Worm (Caenorhabditis elegans): ENCODE measurements around the gene Y55D5A.3.
"Not testable (repeated sequence)": the region's sequence is repeated elsewhere in the genome, so short reads cannot be mapped to it uniquely, and the experiment has no call there.

DNA sequence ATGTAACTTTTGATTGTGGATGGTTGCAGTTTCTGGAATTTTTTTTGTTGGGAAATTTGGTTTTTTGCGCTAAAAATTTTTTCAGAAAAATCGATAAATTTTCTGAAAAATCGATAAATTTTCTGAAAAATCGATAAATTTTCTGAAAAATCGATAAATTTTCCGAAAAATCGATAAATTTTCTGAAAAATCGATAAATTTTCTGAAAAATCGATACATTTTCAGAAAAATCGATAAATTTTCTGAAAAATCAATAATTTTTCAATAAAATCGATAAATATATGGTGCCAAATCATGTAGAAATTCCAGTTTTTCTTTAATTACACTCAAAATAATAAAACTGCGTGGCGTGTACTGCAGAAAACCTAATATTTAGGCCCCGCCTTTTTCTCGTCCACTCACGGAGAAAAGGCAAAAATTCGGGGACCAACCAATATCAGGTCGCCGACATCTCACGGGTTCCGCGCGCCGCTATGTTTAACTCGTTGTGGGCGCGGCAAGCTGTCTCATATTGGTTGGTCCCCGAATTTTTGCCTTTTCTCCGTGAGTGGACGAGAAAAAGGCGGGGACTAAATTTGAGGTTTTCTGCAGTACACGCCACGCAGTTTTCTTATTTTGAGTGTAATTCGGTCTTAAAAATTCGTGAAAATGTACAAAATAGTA lies 12.6 kb downstream of the Y55D5A.3 start:
- not testable (repeated sequence) for TF ChIP-seq ztf-11 (tag; optimal IDR thresholded peaks at IDR 0.05); egl-27 (tag; optimal IDR thresholded peaks at IDR 0.05); egl-5 (tag; optimal IDR thresholded peaks at IDR 0.05); nhr-76 (tag; optimal IDR thresholded peaks at IDR 0.05); lin-15B (tag; optimal IDR thresholded peaks at IDR 0.05); R02D3.7 (tag; optimal IDR thresholded peaks at IDR 0.05); tbx-2 (tag; optimal IDR thresholded peaks at IDR 0.05); ama-1 (optimal IDR thresholded peaks at IDR 0.05); mdl-1 (tag; optimal IDR thresholded peaks at IDR 0.05)

Data from whole organism, L3 larva.